Fruit fly (Drosophila melanogaster) whole organism, embryonic: ENCODE data around the gene CG17572.

Experiments used
- ATbp ChIP-seq: fragments of 200-800 bp; sonication (Bioruptor generic); optimal IDR thresholded peaks from 2 replicates; lab custom pipeline; 2017; ENCODE audit warnings: missing biosample characterization, mild to moderate bottlenecking, missing genetic modification characterization, missing genetic modification reagents
- Asciz ChIP-seq: fragments of 200-800 bp; sonication (Bioruptor generic); optimal IDR thresholded peaks from 2 replicates; lab custom pipeline; 2017; ENCODE audit warnings: missing biosample characterization, mild to moderate bottlenecking, missing genetic modification characterization, missing genetic modification reagents
- CG10267 ChIP-seq: fragments of 200-800 bp; sonication (Bioruptor generic); optimal IDR thresholded peaks from 2 replicates; lab custom pipeline; 2018; ENCODE audit warnings: missing biosample characterization, mild to moderate bottlenecking, missing genetic modification characterization, moderate library complexity
- CG10462 ChIP-seq: fragments of 200-800 bp; sonication (Bioruptor generic); optimal IDR thresholded peaks from 2 replicates; lab custom pipeline; 2016; ENCODE audit warnings: missing biosample characterization, missing genetic modification characterization
- CG11247 ChIP-seq: fragments of 200-800 bp; sonication (Bioruptor generic); IDR thresholded peaks from 2 replicates; pipeline ENCODE4 v1.3.6; 2022; ENCODE audit warnings: missing biosample characterization, missing genetic modification characterization
- CG11456 ChIP-seq: fragments of 200-800 bp; sonication (Bioruptor generic); IDR thresholded peaks from 3 replicates; pipeline ENCODE4 v1.3.6; 2022; ENCODE audit warnings: missing biosample characterization, missing genetic modification characterization
- CG11504 ChIP-seq: fragments of 200-800 bp; sonication (Bioruptor generic); optimal IDR thresholded peaks from 3 replicates; lab custom pipeline; 2019; ENCODE audit warnings: missing biosample characterization, mild to moderate bottlenecking, missing genetic modification characterization, moderate library complexity
- CG12219 ChIP-seq: fragments of 200-800 bp; sonication (Bioruptor generic); optimal IDR thresholded peaks from 3 replicates; lab custom pipeline; 2018; ENCODE audit warnings: missing biosample characterization, mild to moderate bottlenecking, missing genetic modification characterization
- CG1602 ChIP-seq: fragments of 200-800 bp; sonication (Bioruptor generic); optimal IDR thresholded peaks from 3 replicates; lab custom pipeline; 2016; ENCODE audit warnings: missing biosample characterization, missing genetic modification characterization
- CG1603 ChIP-seq: fragments of 200-800 bp; sonication (Bioruptor generic); optimal IDR thresholded peaks from 2 replicates; lab custom pipeline; 2019; ENCODE audit warnings: missing biosample characterization, mild to moderate bottlenecking, missing genetic modification characterization, moderate library complexity
- CG32532 ChIP-seq: fragments of 200-800 bp; sonication (Bioruptor generic); IDR thresholded peaks from 2 replicates; pipeline ENCODE4 v1.3.6; 2022; ENCODE audit warnings: missing biosample characterization, missing genetic modification characterization
- CG32767 ChIP-seq: fragments of 200-800 bp; sonication (Bioruptor generic); IDR thresholded peaks from 2 replicates; pipeline ENCODE4 v1.3.6; 2022; ENCODE audit warnings: missing biosample characterization, missing genetic modification characterization
- CG43689 ChIP-seq: fragments of 200-800 bp; sonication (Bioruptor generic); IDR thresholded peaks from 2 replicates; pipeline ENCODE4 v1.3.6; 2022; ENCODE audit warnings: missing biosample characterization, missing genetic modification characterization
- CG6254 ChIP-seq: fragments of 200-800 bp; sonication (Bioruptor generic); optimal IDR thresholded peaks from 3 replicates; lab custom pipeline; 2017; ENCODE audit warnings: mild to moderate bottlenecking, missing biosample characterization, missing genetic modification reagents, missing genetic modification characterization
- CHES-1-like ChIP-seq: fragments of 200-800 bp; sonication (Bioruptor generic); optimal IDR thresholded peaks from 2 replicates; lab custom pipeline; 2016; ENCODE audit warnings: missing biosample characterization, missing genetic modification characterization
- Doc3 ChIP-seq: fragments of 200-800 bp; sonication (Bioruptor generic); IDR thresholded peaks from 3 replicates; pipeline ENCODE4 v1.3.6; 2022; ENCODE audit warnings: missing biosample characterization, missing genetic modification characterization; ENCODE audit not compliant: partially characterized antibody
- Ets97D ChIP-seq: fragments of 200-800 bp; sonication (Bioruptor generic); optimal IDR thresholded peaks from 3 replicates; lab custom pipeline; 2016; ENCODE audit warnings: missing biosample characterization, missing genetic modification characterization
- Fer2 ChIP-seq: fragments of 200-800 bp; sonication (Bioruptor generic); optimal IDR thresholded peaks from 2 replicates; lab custom pipeline; 2018; ENCODE audit warnings: missing biosample characterization, mild to moderate bottlenecking, missing genetic modification characterization, moderate library complexity
- HLH3B ChIP-seq: fragments of 200-800 bp; sonication (Bioruptor generic); IDR thresholded peaks from 2 replicates; pipeline ENCODE4 v1.3.6; 2022; ENCODE audit warnings: missing biosample characterization, missing genetic modification characterization
- MBD-R2 ChIP-seq: fragments of 200-800 bp; sonication (Bioruptor generic); IDR thresholded peaks from 2 replicates; pipeline ENCODE4 v1.3.6; 2022; ENCODE audit warnings: missing biosample characterization, missing genetic modification characterization
- MTF-1 ChIP-seq: fragments of 200-800 bp; sonication (Bioruptor generic); optimal IDR thresholded peaks from 2 replicates; lab custom pipeline; 2018; ENCODE audit warnings: missing biosample characterization, mild to moderate bottlenecking, missing genetic modification characterization, borderline replicate concordance
- Med ChIP-seq: fragments of 200-800 bp; sonication (Bioruptor generic); peaks from one replicate; lab custom pipeline; 2016; ENCODE audit warnings: missing biosample characterization, missing genetic modification characterization, mild to moderate bottlenecking, inconsistent platforms, moderate library complexity
- Sin3A ChIP-seq: fragments of >200 bp; optimal IDR thresholded peaks from 2 replicates; lab custom pipeline; 2018
- ase ChIP-seq: fragments of 200-800 bp; sonication (Bioruptor generic); IDR thresholded peaks from 3 replicates; pipeline ENCODE4 v1.3.6; 2022; ENCODE audit warnings: missing biosample characterization, missing genetic modification characterization
- bowl ChIP-seq: fragments of 200-800 bp; sonication (Bioruptor generic); IDR thresholded peaks from 2 replicates; pipeline ENCODE4 v1.3.6; 2022; ENCODE audit warnings: missing biosample characterization, missing genetic modification characterization
- bsh ChIP-seq, 2 experiments: fragments of 200-800 bp; sonication (Bioruptor generic); optimal IDR thresholded peaks; 2 replicates each; lab custom pipeline; 2017 to 2018; ENCODE audit warnings: mild to moderate bottlenecking in 2 of 2, missing biosample characterization in 2 of 2, missing genetic modification characterization in 2 of 2, moderate library complexity in 1 of 2
- cad ChIP-seq: fragments of >200 bp; optimal IDR thresholded peaks from 2 replicates; lab custom pipeline; 2017; ENCODE audit warnings: missing biosample characterization, missing genetic modification characterization
- cg ChIP-seq: fragments of 200-800 bp; sonication (Bioruptor generic); optimal IDR thresholded peaks from 3 replicates; lab custom pipeline; 2019; ENCODE audit warnings: missing biosample characterization, mild to moderate bottlenecking, missing genetic modification characterization, moderate library complexity
- ci ChIP-seq: fragments of 200-800 bp; sonication (Bioruptor generic); IDR thresholded peaks from 3 replicates; pipeline ENCODE4 v1.3.6; 2022; ENCODE audit warnings: missing biosample characterization, missing genetic modification characterization
- en ChIP-seq: fragments of 200-800 bp; sonication (Bioruptor generic); optimal IDR thresholded peaks from 2 replicates; lab custom pipeline; 2016; ENCODE audit warnings: missing biosample characterization, missing genetic modification characterization
- ewg ChIP-seq: fragments of 200-800 bp; sonication (Bioruptor generic); optimal IDR thresholded peaks from 3 replicates; lab custom pipeline; 2017; ENCODE audit warnings: mild to moderate bottlenecking, missing biosample characterization, missing genetic modification reagents, missing genetic modification characterization
- jing ChIP-seq: fragments of 200-800 bp; sonication (Bioruptor generic); optimal IDR thresholded peaks from 2 replicates; lab custom pipeline; 2018; ENCODE audit warnings: missing biosample characterization, mild to moderate bottlenecking, missing genetic modification characterization
- lov ChIP-seq, 2 experiments: fragments of 200-800 bp in 1 of 2; fragments of >200 bp in 1 of 2; sonication (Bioruptor generic) in 1 of 2; IDR thresholded peaks in 1 of 2; optimal IDR thresholded peaks in 1 of 2; 2 replicates in 1 of 2; 3 replicates in 1 of 2; pipeline versions ENCODE4 v1.3.6 to Lab custom; 2017 to 2022; ENCODE audit warnings: missing biosample characterization in 1 of 2, missing genetic modification characterization in 1 of 2
- org-1 ChIP-seq: fragments of 200-800 bp; sonication (Bioruptor generic); optimal IDR thresholded peaks from 2 replicates; lab custom pipeline; 2017; ENCODE audit warnings: missing biosample characterization, missing genetic modification characterization
- otp ChIP-seq: fragments of 200-800 bp; sonication (Bioruptor generic); IDR thresholded peaks from 3 replicates; pipeline ENCODE4, ENCODE4 v1.3.6; 2022; ENCODE audit warnings: missing biosample characterization, missing genetic modification characterization
- pfk ChIP-seq: fragments of 200-800 bp; sonication (Bioruptor generic); optimal IDR thresholded peaks from 2 replicates; lab custom pipeline; 2018; ENCODE audit warnings: missing biosample characterization, mild to moderate bottlenecking, missing genetic modification characterization, moderate library complexity
- schlank ChIP-seq: fragments of 200-800 bp; sonication (Bioruptor generic); optimal IDR thresholded peaks from 2 replicates; lab custom pipeline; 2018; ENCODE audit warnings: missing biosample characterization, mild to moderate bottlenecking, missing genetic modification characterization
- seq ChIP-seq: fragments of 200-800 bp; sonication (Bioruptor generic); IDR thresholded peaks from 2 replicates; pipeline ENCODE4 v1.3.6; 2022; ENCODE audit warnings: missing biosample characterization, missing genetic modification characterization
- slbo ChIP-seq: fragments of 200-800 bp; sonication (Bioruptor generic); IDR thresholded peaks from 2 replicates; pipeline ENCODE4 v1.3.6; 2022; ENCODE audit warnings: missing biosample characterization, missing genetic modification characterization
- sna ChIP-seq: fragments of 200-800 bp; sonication (Bioruptor generic); IDR thresholded peaks from 2 replicates; pipeline ENCODE4 v1.3.6; 2022; ENCODE audit warnings: missing biosample characterization, missing genetic modification characterization; ENCODE audit not compliant: partially characterized antibody
- stwl ChIP-seq: fragments of 200-800 bp; sonication (Bioruptor generic); optimal IDR thresholded peaks from 3 replicates; lab custom pipeline; 2018; ENCODE audit warnings: missing biosample characterization, mild to moderate bottlenecking, missing genetic modification characterization, moderate library complexity
- unpg ChIP-seq: fragments of 200-800 bp; sonication (Bioruptor generic); optimal IDR thresholded peaks from 3 replicates; lab custom pipeline; 2018; ENCODE audit warnings: missing biosample characterization, mild to moderate bottlenecking, missing genetic modification characterization, moderate library complexity
- wek ChIP-seq: fragments of 200-800 bp; sonication (Bioruptor generic); optimal IDR thresholded peaks from 3 replicates; lab custom pipeline; 2018; ENCODE audit warnings: missing biosample characterization, mild to moderate bottlenecking, missing genetic modification characterization, moderate library complexity

CG17572 gene

dm6 chr2L:19083320-19083764, 9.4 kb upstream of the CG17572 start (continued):
- TF ChIP-seq seq (peak; percentile 47; the same call in 1 of the 2 replicates), ewg (peak; percentile 51), Med (peak; percentile 25)

- no peak for TF ChIP-seq lov (optimal IDR thresholded peaks at IDR 0.05; lab: Kevin White, UChicago)
- 0 out of 3 replicates have a peak, but pooled peaks have one; percentile 47 for TF ChIP-seq lov (GFP tag; IDR thresholded peaks at IDR 0.05; lab: Robert Waterston, UW)
- TF ChIP-seq MBD-R2 (GFP tag; lab: Robert Waterston, UW) = 0 out of 2 replicates have a peak, but pooled peaks have one; percentile 21
- peak; percentile 25 for TF ChIP-seq CG12219 (GFP tag; lab: Kevin White, UChicago)
- no peak for TF ChIP-seq CG32532 (GFP tag; lab: Robert Waterston, UW)
- no peak for TF ChIP-seq CG32767 (GFP tag; lab: Robert Waterston, UW)
- no peak for TF ChIP-seq CHES-1-like (GFP tag; lab: Kevin White, UChicago)
- TF ChIP-seq pfk (GFP tag; lab: Kevin White, UChicago) = no peak
- no peak for TF ChIP-seq cad (GFP tag; lab: Kevin White, UChicago)
- TF ChIP-seq CG10462 (GFP tag; lab: Kevin White, UChicago) = no peak
- TF ChIP-seq cg (GFP tag; lab: Kevin White, UChicago) = peak; percentile 35
- no peak for TF ChIP-seq schlank (tag; lab: Kevin White, UChicago)
- TF ChIP-seq Med = peak; percentile 61
- TF ChIP-seq org-1 (GFP tag; lab: Kevin White, UChicago) = peak; percentile 7
- TF ChIP-seq stwl (tag; lab: Kevin White, UChicago) = peak; percentile 65
- TF ChIP-seq slbo (GFP tag; lab: Robert Waterston, UW) = 0 out of 2 replicates have a peak, but pooled peaks have one; percentile 10
- peak; percentile 10 for TF ChIP-seq unpg
- peak; percentile 8 for TF ChIP-seq CG6254 (GFP tag; lab: Kevin White, UChicago)
- TF ChIP-seq ase (GFP tag; lab: Robert Waterston, UW) = no peak
- TF ChIP-seq sna (GFP tag; lab: Robert Waterston, UW) = peak; percentile 35; the same call in 1 of the 2 replicates
- TF ChIP-seq jing = no peak
- TF ChIP-seq wek = peak; percentile 16
- no peak for TF ChIP-seq en (GFP tag; lab: Kevin White, UChicago)
- TF ChIP-seq Doc3 (GFP tag; lab: Robert Waterston, UW) = 0 out of 3 replicates have a peak, but pooled peaks have one; percentile 24
- TF ChIP-seq otp (GFP tag; lab: Robert Waterston, UW) = no peak
- TF ChIP-seq CG11504 (tag; lab: Kevin White, UChicago) = peak; percentile 99
- no peak for TF ChIP-seq CG11247 (GFP tag; lab: Robert Waterston, UW)
- no peak for TF ChIP-seq CG10267 (tag; lab: Kevin White, UChicago)
- no peak for TF ChIP-seq CG1602 (GFP tag; lab: Kevin White, UChicago)
- peak; percentile 41; the same call in 1 of the 2 replicates for TF ChIP-seq CG43689 (GFP tag; lab: Robert Waterston, UW)
- TF ChIP-seq ATbp (GFP tag; lab: Kevin White, UChicago) = peak; percentile 5
- TF ChIP-seq Ets97D (GFP tag; lab: Kevin White, UChicago) = peak; percentile 59
- TF ChIP-seq bsh (GFP tag; optimal IDR thresholded peaks at IDR 0.05; lab: Kevin White, UChicago) = peak in 1 of 2 experiments; percentile 22
- no peak for TF ChIP-seq CG11456 (GFP tag; lab: Robert Waterston, UW)
- peak; percentile 27 for TF ChIP-seq MTF-1 (GFP tag; lab: Kevin White, UChicago)
- TF ChIP-seq Fer2 = no peak
- peak; percentile 31 for TF ChIP-seq Asciz
- TF ChIP-seq Sin3A (lab: Kevin White, UChicago) = no peak
- TF ChIP-seq ci (GFP tag; lab: Robert Waterston, UW) = peak; percentile 88
- 0 out of 2 replicates have a peak, but pooled peaks have one; percentile 4 for TF ChIP-seq HLH3B
- peak; percentile 33 for TF ChIP-seq CG1603 (tag; lab: Kevin White, UChicago)
- TF ChIP-seq bowl (GFP tag; lab: Robert Waterston, UW) = peak; percentile 18; the same call in 1 of the 2 replicates
These were observed 5.8 kb upstream of the CG17572 start for dm6 chr2L:19079742-19080141.
